Fruit fly (Drosophila melanogaster): ENCODE results near the gene Cpr78Cc.

Cpr78Cc gene

DNA sequence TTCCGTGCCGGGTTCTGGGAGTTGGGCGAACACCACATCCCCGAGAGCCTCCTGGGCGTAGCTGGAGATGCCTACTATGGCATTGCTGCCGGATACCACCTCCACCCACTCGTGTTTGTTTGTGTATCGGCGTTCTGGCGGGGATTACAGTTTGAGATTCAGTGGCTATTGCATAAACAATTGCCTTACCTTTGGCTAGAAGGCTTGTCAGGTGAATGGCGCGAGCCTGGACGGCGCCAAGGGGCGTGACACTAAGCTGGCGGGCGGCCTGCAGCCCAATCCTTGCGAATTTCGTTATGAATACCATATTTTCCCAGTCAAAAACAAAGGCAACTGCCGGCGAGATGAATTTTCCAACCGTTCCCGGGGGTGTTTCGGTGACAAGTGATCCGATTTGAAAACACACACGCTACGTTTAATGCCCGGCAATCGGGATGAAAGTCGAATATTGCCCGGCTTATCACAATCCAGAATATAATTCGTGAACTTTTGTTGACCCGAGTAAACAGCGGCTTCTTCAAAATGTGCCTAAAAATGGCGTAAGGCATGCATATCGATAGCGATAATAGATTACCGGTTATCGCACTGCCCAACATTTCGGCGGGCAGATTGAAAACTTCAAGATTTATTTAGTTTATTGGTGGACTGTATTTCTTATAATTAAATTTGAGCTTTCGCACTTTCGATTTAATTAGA is 19.2 kb upstream of the Cpr78Cc start, which contains the start of gene ppl:
Gene ppl (minus strand): TSS at position 511 of the 696 bp plus-strand sequence.
- TF ChIP-seq hkb (optimal IDR thresholded peaks at IDR 0.05) (peak; percentile 8), hkb (GFP tag; IDR thresholded peaks at IDR 0.05) (peak; percentile 32; the same call in 1 of the 2 replicates), CG6791 (GFP tag; IDR thresholded peaks at IDR 0.05; ENCODE audit: partially characterized antibody) (peak; percentile 57), vvl (GFP tag; IDR thresholded peaks at IDR 0.05) (peak; percentile 31; the same call in 1 of the 2 replicates), CG10543 (GFP tag; optimal IDR thresholded peaks at IDR 0.05) (peak; percentile 65), Spps (tag; optimal IDR thresholded peaks at IDR 0.05) (no peak), gfzf (GFP tag; optimal IDR thresholded peaks at IDR 0.05) (peak; percentile 77), CG13424 (tag; optimal IDR thresholded peaks at IDR 0.05) (peak; percentile 5), Sry-δ (GFP tag; optimal IDR thresholded peaks at IDR 0.05) (peak; percentile 77), lab (GFP tag; optimal IDR thresholded peaks at IDR 0.05) (peak; percentile 19), CG13287 (GFP tag; IDR thresholded peaks at IDR 0.05; ENCODE audit: partially characterized antibody) (peak; percentile 73), Opbp (GFP tag; IDR thresholded peaks at IDR 0.05; ENCODE audit: partially characterized antibody) (peak; percentile 45; the same call in 2 of the 3 replicates), CG2202 (tag; optimal IDR thresholded peaks at IDR 0.05) (no peak), knrl (GFP tag; IDR thresholded peaks at IDR 0.05; ENCODE audit: partially characterized antibody) (0 out of 3 replicates have a peak, but pooled peaks have one; percentile 21), fd3F (GFP tag; optimal IDR thresholded peaks at IDR 0.05) (no peak), BEAF-32 (GFP tag; optimal IDR thresholded peaks at IDR 0.05) (peak; percentile 61), CG15514 (GFP tag; optimal IDR thresholded peaks at IDR 0.05) (peak; percentile 54), CG14710 (tag; optimal IDR thresholded peaks at IDR 0.05) (peak; percentile 23), CG17361 (GFP tag; IDR thresholded peaks at IDR 0.05) (0 out of 3 replicates have a peak, but pooled peaks have one; percentile 19), nom (GFP tag; optimal IDR thresholded peaks at IDR 0.05) (peak; percentile 0), grau (tag; optimal IDR thresholded peaks at IDR 0.05) (no peak), exex (tag; optimal IDR thresholded peaks at IDR 0.05) (peak; percentile 27), Hr78 (GFP tag; optimal IDR thresholded peaks at IDR 0.05) (peak in 1 of 2 experiments; percentile 99), Deaf1 (tag; optimal IDR thresholded peaks at IDR 0.05) (peak; percentile 9), tgo (GFP tag; IDR thresholded peaks at IDR 0.05) (no peak), amos (GFP tag; IDR thresholded peaks at IDR 0.05; ENCODE audit: partially characterized antibody) (peak; percentile 60; the same call in 1 of the 2 replicates), croc (GFP tag; conservative IDR thresholded peaks at IDR 0.05) (no peak), lbe (GFP tag; optimal IDR thresholded peaks at IDR 0.05) (peak; percentile 26), eyg (GFP tag; optimal IDR thresholded peaks at IDR 0.05) (no peak), CG8944 (GFP tag; optimal IDR thresholded peaks at IDR 0.05) (no peak), CG2678 (tag; optimal IDR thresholded peaks at IDR 0.05) (peak; percentile 1), nerfin-1 (tag; optimal IDR thresholded peaks at IDR 0.05) (peak; percentile 13), unc-4 (GFP tag; IDR thresholded peaks at IDR 0.05; ENCODE audit: partially characterized antibody) (peak; percentile 57), CG18262 (tag; optimal IDR thresholded peaks at IDR 0.05) (no peak), CG10267 (tag; optimal IDR thresholded peaks at IDR 0.05) (peak; percentile 5), cad (GFP tag; optimal IDR thresholded peaks at IDR 0.05) (no peak), CG7987 (GFP tag; optimal IDR thresholded peaks at IDR 0.05) (peak; percentile 47), MBD-R2 (GFP tag; IDR thresholded peaks at IDR 0.05) (peak; percentile 49; the same call in 1 of the 2 replicates), inv (GFP tag; IDR thresholded peaks at IDR 0.05; ENCODE audit: partially characterized antibody) (no peak), CoRest (tag; optimal IDR thresholded peaks at IDR 0.05) (no peak), Sox100B (GFP tag; optimal IDR thresholded peaks at IDR 0.05) (peak; percentile 9), tna (GFP tag; IDR thresholded peaks at IDR 0.05; ENCODE audit: partially characterized antibody) (peak; percentile 37; the same call in 1 of the 2 replicates), Stat92E (GFP tag; optimal IDR thresholded peaks at IDR 0.05) (no peak), HLH4C (GFP tag; IDR thresholded peaks at IDR 0.05; ENCODE audit: partially characterized antibody) (peak; percentile 70), CG1603 (tag; optimal IDR thresholded peaks at IDR 0.05) (peak; percentile 64), CG9727 (GFP tag; optimal IDR thresholded peaks at IDR 0.05) (peak; percentile 21)
